Worm (Caenorhabditis elegans) whole organism, L4 larva: ENCODE results near the gene nas-31.

ENCODE experiments used
- F37D6.2 ChIP-seq: sonication (generic microtip); optimal IDR thresholded peaks from 2 replicates; lab custom pipeline; 2016; ENCODE audit warnings: mild to moderate bottlenecking, missing genetic modification characterization, missing compliant biosample characterization
- F44E2.7 ChIP-seq: fragments of 200-800 bp; sonication (Bioruptor generic); IDR thresholded peaks from 2 replicates; pipeline ENCODE4 v2.1.2; 2022; ENCODE audit warnings: missing genetic modification characterization, missing compliant biosample characterization
- aly-2 ChIP-seq: sonication (generic microtip); optimal IDR thresholded peaks from 2 replicates; lab custom pipeline; 2018; ENCODE audit warnings: missing biosample characterization, missing genetic modification characterization
- ama-1 ChIP-seq: fragments of 150-350 bp; optimal IDR thresholded peaks from 2 replicates; lab custom pipeline; 2014; ENCODE audit warnings: inconsistent platforms, mixed read lengths
- ces-1 ChIP-seq: fragments of 150-350 bp; sonication (generic microtip); optimal IDR thresholded peaks from 4 replicates; lab custom pipeline; 2014; ENCODE audit warnings: missing biosample characterization, missing genetic modification reagents, missing genetic modification characterization
- dpl-1 ChIP-seq: fragments of 150-350 bp; optimal IDR thresholded peaks from 2 replicates; lab custom pipeline; 2014; ENCODE audit warnings: missing biosample characterization, missing genetic modification reagents, missing genetic modification characterization
- lsy-2 ChIP-seq, 2 experiments: fragments of 150-350 bp in 1 of 2; sonication (generic microtip) in 1 of 2; optimal IDR thresholded peaks; 2 replicates each; lab custom pipeline; 2014 to 2017; ENCODE audit warnings: missing biosample characterization in 2 of 2, missing genetic modification characterization in 2 of 2
- nhr-28 ChIP-seq: fragments of 150-350 bp; optimal IDR thresholded peaks from 2 replicates; lab custom pipeline; 2014; ENCODE audit warnings: missing biosample characterization, missing genetic modification characterization
- nhr-77 ChIP-seq: fragments of 150-350 bp; optimal IDR thresholded peaks from 2 replicates; lab custom pipeline; 2014; ENCODE audit warnings: missing biosample characterization, missing genetic modification characterization
- unc-39 ChIP-seq: sonication (generic microtip); optimal IDR thresholded peaks from 2 replicates; lab custom pipeline; 2017; ENCODE audit warnings: missing biosample characterization, missing genetic modification characterization
- unc-62 ChIP-seq, 3 experiments: fragments of 150-350 bp in 1 of 3; sonication (generic microtip); optimal IDR thresholded peaks in 2 of 3; peaks in 1 of 3; 1 replicate in 1 of 3; 2 replicates in 2 of 3; lab custom pipeline; 2014 to 2017; ENCODE audit warnings: missing biosample characterization in 3 of 3, missing genetic modification characterization in 3 of 3, missing genetic modification reagents in 3 of 3, missing genotype in 1 of 3
- zip-2 ChIP-seq: fragments of 150-350 bp; optimal IDR thresholded peaks from 2 replicates; lab custom pipeline; 2014; ENCODE audit warnings: missing biosample characterization, missing genetic modification characterization

ce11 chrV:10931189-10931588 lies 9.5 kb upstream of the nas-31 start, which contains the start of gene scvp-1:
- TF ChIP-seq F37D6.2 (tag; lab: Kevin White, UChicago) (no peak), nhr-77 (tag; lab: Kevin White, UChicago) (no peak), ces-1 (GFP tag; lab: Kevin White, UChicago) (no peak), F44E2.7 (GFP tag; lab: Robert Waterston, UW) (no peak), nhr-28 (tag; lab: Kevin White, UChicago) (no peak), dpl-1 (GFP tag; lab: Kevin White, UChicago) (no peak), unc-39 (tag; lab: Kevin White, UChicago) (no peak), aly-2 (tag; lab: Kevin White, UChicago) (no peak), ama-1 (lab: Kevin White, UChicago) (no peak), unc-62 (GFP tag; optimal IDR thresholded peaks at IDR 0.05 in 1 of 2; lab: Kevin White, UChicago) (no peak), unc-62 (tag; optimal IDR thresholded peaks at IDR 0.05; lab: Kevin White, UChicago) (no peak), zip-2 (tag; lab: Kevin White, UChicago) (no peak), lsy-2 (tag; optimal IDR thresholded peaks at IDR 0.05; lab: Kevin White, UChicago) (no peak)
